Fruit fly (Drosophila melanogaster): ENCODE results near the gene comm3.

comm3 gene

DNA sequence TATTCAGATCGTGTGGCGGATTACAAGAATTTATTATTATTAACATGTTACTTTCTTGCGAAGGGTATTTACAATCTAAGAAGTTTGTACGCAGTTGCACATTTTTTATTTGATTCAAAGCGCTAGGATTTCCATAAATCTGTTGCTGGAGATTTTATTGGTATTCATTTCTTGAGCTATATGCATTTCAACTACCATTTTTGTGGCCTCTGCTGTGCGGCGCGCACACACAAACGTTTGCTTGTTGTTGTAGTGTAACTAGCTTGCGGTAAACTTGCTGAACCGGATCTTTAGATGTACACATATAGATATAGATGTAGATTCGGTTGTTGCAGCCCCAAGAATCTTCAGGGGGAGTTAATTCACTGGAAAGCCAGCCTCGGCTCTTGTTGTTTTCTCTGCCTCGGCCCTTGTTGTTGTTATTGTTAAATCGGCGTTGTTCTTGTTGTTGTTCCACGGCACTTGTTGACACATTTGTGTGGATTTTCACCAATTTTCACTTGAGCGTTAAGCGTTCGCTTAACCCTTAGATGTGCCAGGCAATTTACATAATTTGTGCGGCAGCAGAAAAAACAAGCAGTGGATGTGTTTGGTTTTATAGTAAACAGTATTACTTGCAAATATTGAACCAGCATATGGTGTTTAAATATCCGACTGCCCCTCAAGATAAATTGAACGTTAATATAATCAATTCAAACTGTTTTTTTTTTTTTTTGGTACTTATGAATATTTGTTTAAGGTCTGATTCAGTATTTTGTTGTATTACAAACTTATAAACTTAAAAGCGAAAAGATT is 56.6 kb downstream of the comm3 start (continued):
- TF ChIP-seq nom (GFP tag; optimal IDR thresholded peaks at IDR 0.05): no peak
- TF ChIP-seq CG31441 (GFP tag; IDR thresholded peaks at IDR 0.05): 0 out of 2 replicates have a peak, but pooled peaks have one; percentile 8
- no peak for TF ChIP-seq CG10267 (tag; optimal IDR thresholded peaks at IDR 0.05)
- TF ChIP-seq tll (GFP tag; optimal IDR thresholded peaks at IDR 0.05): no peak
- TF ChIP-seq ERR (GFP tag; optimal IDR thresholded peaks at IDR 0.05): no peak
- no peak for TF ChIP-seq CG9727 (GFP tag; optimal IDR thresholded peaks at IDR 0.05)
- TF ChIP-seq CG17568 (GFP tag; optimal IDR thresholded peaks at IDR 0.05): peak; percentile 41
- no peak for TF ChIP-seq CG9215 (GFP tag; IDR thresholded peaks at IDR 0.05)
- TF ChIP-seq btn (GFP tag; optimal IDR thresholded peaks at IDR 0.05): no peak
- TF ChIP-seq Rx (GFP tag; IDR thresholded peaks at IDR 0.05): no peak
- no peak for TF ChIP-seq CG3838 (GFP tag; optimal IDR thresholded peaks at IDR 0.05)
- TF ChIP-seq CG13624 (GFP tag; optimal IDR thresholded peaks at IDR 0.05): peak; percentile 2
- peak; percentile 54; the same call in 1 of the 2 replicates for TF ChIP-seq CG14014 (GFP tag; IDR thresholded peaks at IDR 0.05)
- TF ChIP-seq HmgD (GFP tag; optimal IDR thresholded peaks at IDR 0.05): no peak
- TF ChIP-seq GATAe (GFP tag; conservative IDR thresholded peaks at IDR 0.05): no peak
- TF ChIP-seq so (GFP tag; IDR thresholded peaks at IDR 0.05): no peak; the same call in 2 of the 3 replicates
- no peak for TF ChIP-seq CG17385 (GFP tag; optimal IDR thresholded peaks at IDR 0.05)
- peak; percentile 85 for TF ChIP-seq CG11696 (GFP tag; IDR thresholded peaks at IDR 0.05)
- TF ChIP-seq Bteb2 (GFP tag; optimal IDR thresholded peaks at IDR 0.05): no peak
- peak; percentile 26 for TF ChIP-seq scrt (GFP tag; optimal IDR thresholded peaks at IDR 0.05)
- TF ChIP-seq sr (GFP tag; IDR thresholded peaks at IDR 0.05): no peak
- TF ChIP-seq CG12299 (tag; optimal IDR thresholded peaks at IDR 0.05): no peak
- no peak for TF ChIP-seq CG43689 (GFP tag; IDR thresholded peaks at IDR 0.05)
- TF ChIP-seq CG11504 (tag; optimal IDR thresholded peaks at IDR 0.05): peak; percentile 31
- TF ChIP-seq CG1024 (GFP tag; IDR thresholded peaks at IDR 0.05): no peak
- TF ChIP-seq fru (optimal IDR thresholded peaks at IDR 0.05): no peak
- no peak for TF ChIP-seq crp (GFP tag; optimal IDR thresholded peaks at IDR 0.05)
- no peak for TF ChIP-seq CG34224 (GFP tag; IDR thresholded peaks at IDR 0.05; ENCODE audit: partially characterized antibody)
- TF ChIP-seq tin (GFP tag; optimal IDR thresholded peaks at IDR 0.05): no peak
- peak; percentile 46 for TF ChIP-seq CG6813 (GFP tag; optimal IDR thresholded peaks at IDR 0.05)
- TF ChIP-seq Asciz (GFP tag; optimal IDR thresholded peaks at IDR 0.05): peak; percentile 59
- TF ChIP-seq Camta (GFP tag; optimal IDR thresholded peaks at IDR 0.05): no peak
- no peak for TF ChIP-seq onecut (GFP tag; IDR thresholded peaks at IDR 0.05)
- no peak for TF ChIP-seq nerfin-2 (GFP tag; IDR thresholded peaks at IDR 0.05; ENCODE audit: partially characterized antibody)
- TF ChIP-seq CG7745 (tag; optimal IDR thresholded peaks at IDR 0.05): no peak
- no peak for TF ChIP-seq CG5245 (GFP tag; optimal IDR thresholded peaks at IDR 0.05)
- TF ChIP-seq CG6765 (GFP tag; optimal IDR thresholded peaks at IDR 0.05): peak; percentile 4
- peak; percentile 8 for TF ChIP-seq CG1233 (GFP tag; optimal IDR thresholded peaks at IDR 0.05)
- TF ChIP-seq HmgZ (tag; optimal IDR thresholded peaks at IDR 0.05): peak; percentile 34
- TF ChIP-seq org-1 (GFP tag; optimal IDR thresholded peaks at IDR 0.05): no peak
- no peak for TF ChIP-seq ssp (GFP tag; IDR thresholded peaks at IDR 0.05)
- no peak for TF ChIP-seq CG3065 (GFP tag; optimal IDR thresholded peaks at IDR 0.05)
- TF ChIP-seq Tbp (GFP tag; optimal IDR thresholded peaks at IDR 0.05): no peak
- peak; percentile 33 for TF ChIP-seq CG7839 (tag; optimal IDR thresholded peaks at IDR 0.05)
- TF ChIP-seq ase (GFP tag; IDR thresholded peaks at IDR 0.05): no peak
- TF ChIP-seq CG10147 (GFP tag; optimal IDR thresholded peaks at IDR 0.05): peak; percentile 9
- TF ChIP-seq CG7372 (GFP tag; IDR thresholded peaks at IDR 0.05): peak; percentile 7; the same call in 1 of the 2 replicates
- TF ChIP-seq tx (GFP tag; optimal IDR thresholded peaks at IDR 0.05): no peak
- TF ChIP-seq CG11560 (tag; IDR thresholded peaks at IDR 0.05): no peak
- peak; percentile 4 for TF ChIP-seq Sox102F (GFP tag; optimal IDR thresholded peaks at IDR 0.05)
